Worm (Caenorhabditis elegans) whole organism, L1 larva: ENCODE results near the gene C53D6.8.

Experiments
- C34B4.2 ChIP-seq: sonication (generic microtip); optimal IDR thresholded peaks from 2 replicates; lab custom pipeline; 2017; ENCODE audit warnings: mild to moderate bottlenecking, missing genetic modification characterization, missing compliant biosample characterization
- F16B12.6 ChIP-seq: fragments of 150-350 bp; optimal IDR thresholded peaks from 2 replicates; lab custom pipeline; 2014; ENCODE audit warnings: missing biosample characterization, missing genetic modification characterization
- Y116A8C.19 ChIP-seq: sonication (generic microtip); optimal IDR thresholded peaks from 2 replicates; lab custom pipeline; 2016; ENCODE audit warnings: missing compliant biosample characterization, missing genetic modification characterization, borderline replicate concordance
- ama-1 ChIP-seq: fragments of 150-350 bp; optimal IDR thresholded peaks from 2 replicates; lab custom pipeline; 2014
- blmp-1 ChIP-seq: fragments of 150-350 bp; optimal IDR thresholded peaks from 2 replicates; lab custom pipeline; 2014; ENCODE audit warnings: missing biosample characterization, missing genetic modification characterization
- ceh-88 ChIP-seq: fragments of 200-800 bp; sonication (Bioruptor generic); IDR thresholded peaks from 2 replicates; pipeline ENCODE4 v1.3.6; 2022; ENCODE audit warnings: missing genetic modification characterization, missing compliant biosample characterization
- ces-1 ChIP-seq: fragments of 150-350 bp; optimal IDR thresholded peaks from 2 replicates; lab custom pipeline; 2014; ENCODE audit warnings: missing biosample characterization, missing genetic modification reagents, missing genetic modification characterization
- egl-13 ChIP-seq: sonication (generic microtip); optimal IDR thresholded peaks from 2 replicates; lab custom pipeline; 2016; ENCODE audit warnings: missing genotype, missing genetic modification reagents, missing genetic modification characterization, missing compliant biosample characterization
- egl-27 ChIP-seq, 2 experiments: fragments of 150-350 bp in 1 of 2; sonication (generic microtip); optimal IDR thresholded peaks; 3 replicates each; lab custom pipeline; 2017 to 2018; ENCODE audit warnings: missing biosample characterization in 2 of 2, missing genetic modification characterization in 2 of 2, missing genetic modification reagents in 2 of 2
- elt-2 ChIP-seq: sonication (generic microtip); optimal IDR thresholded peaks from 2 replicates; lab custom pipeline; 2016; ENCODE audit warnings: missing genetic modification characterization, mild to moderate bottlenecking, inconsistent platforms, missing compliant biosample characterization, missing genetic modification reagents
- ets-5 ChIP-seq: fragments of 200-800 bp; sonication (Bioruptor generic); IDR thresholded peaks from 2 replicates; pipeline ENCODE4 v1.3.6; 2022; ENCODE audit warnings: missing genetic modification characterization, missing compliant biosample characterization
- fkh-10 ChIP-seq: sonication (generic microtip); optimal IDR thresholded peaks from 2 replicates; lab custom pipeline; 2017; ENCODE audit warnings: missing biosample characterization, missing genetic modification reagents, missing genetic modification characterization
- fkh-4 ChIP-seq: sonication (generic microtip); optimal IDR thresholded peaks from 2 replicates; lab custom pipeline; 2016; ENCODE audit warnings: missing compliant biosample characterization, missing genetic modification characterization, borderline replicate concordance
- fkh-8 ChIP-seq: sonication (generic microtip); optimal IDR thresholded peaks from 2 replicates; lab custom pipeline; 2016; ENCODE audit warnings: mild to moderate bottlenecking, missing genetic modification characterization, missing compliant biosample characterization
- fos-1 ChIP-seq: fragments of 150-350 bp; optimal IDR thresholded peaks from 2 replicates; lab custom pipeline; 2014; ENCODE audit warnings: missing biosample characterization, missing genetic modification characterization
- grh-1 ChIP-seq: fragments of 200-800 bp; sonication (Bioruptor generic); IDR thresholded peaks from 2 replicates; pipeline ENCODE4 v1.3.6; 2022; ENCODE audit warnings: missing genetic modification reagents, missing genetic modification characterization, missing compliant biosample characterization
- hlh-4 ChIP-seq: sonication (generic microtip); optimal IDR thresholded peaks from 2 replicates; lab custom pipeline; 2016; ENCODE audit warnings: mild to moderate bottlenecking, missing genetic modification characterization, missing compliant biosample characterization
- irx-1 ChIP-seq: sonication (generic microtip); optimal IDR thresholded peaks from 2 replicates; lab custom pipeline; 2016; ENCODE audit warnings: missing genetic modification characterization, missing compliant biosample characterization
- isw-1 ChIP-seq: fragments of 200-800 bp; sonication (Bioruptor generic); IDR thresholded peaks from 2 replicates; pipeline ENCODE4 v1.3.6; 2022; ENCODE audit warnings: missing genetic modification characterization, missing compliant biosample characterization
- jun-1 ChIP-seq: fragments of 150-350 bp; optimal IDR thresholded peaks from 2 replicates; lab custom pipeline; 2014; ENCODE audit warnings: missing biosample characterization, missing genetic modification reagents, missing genetic modification characterization
- lin-13 ChIP-seq: fragments of 150-350 bp; optimal IDR thresholded peaks from 2 replicates; lab custom pipeline; 2014; ENCODE audit warnings: missing biosample characterization, missing genetic modification reagents, missing genetic modification characterization
- lin-14 ChIP-seq: fragments of 200-800 bp; sonication (Bioruptor generic); optimal IDR thresholded peaks from 2 replicates; lab custom pipeline; 2018; ENCODE audit warnings: mild to moderate bottlenecking, missing genetic modification characterization, moderate library complexity, missing compliant biosample characterization
- lin-15B ChIP-seq: fragments of 150-350 bp; sonication (generic microtip); optimal IDR thresholded peaks from 3 replicates; lab custom pipeline; 2014; ENCODE audit warnings: missing biosample characterization, missing genetic modification characterization
- lin-35 ChIP-seq, 2 experiments: fragments of 150-350 bp; optimal IDR thresholded peaks; 2 replicates each; lab custom pipeline; 2014; ENCODE audit warnings: missing biosample characterization in 2 of 2, missing genetic modification characterization in 2 of 2, missing genetic modification reagents in 2 of 2
- lir-3 ChIP-seq: sonication (generic microtip); optimal IDR thresholded peaks from 2 replicates; lab custom pipeline; 2016; ENCODE audit warnings: mild to moderate bottlenecking, missing genetic modification characterization, moderate library complexity, missing compliant biosample characterization; ENCODE audit not compliant: poor library complexity
- mab-9 ChIP-seq: fragments of 200-800 bp; sonication (Bioruptor generic); IDR thresholded peaks from 2 replicates; pipeline ENCODE4 v1.3.6; 2022; ENCODE audit warnings: missing genetic modification reagents, missing genetic modification characterization, missing compliant biosample characterization
- mdl-1 ChIP-seq, 2 experiments: fragments of 150-350 bp; optimal IDR thresholded peaks; 2 replicates each; lab custom pipeline; 2014 to 2017; ENCODE audit warnings: missing biosample characterization in 2 of 2, missing genetic modification characterization in 2 of 2, inconsistent platforms in 1 of 2
- mef-2 ChIP-seq: fragments of 150-350 bp; optimal IDR thresholded peaks from 2 replicates; lab custom pipeline; 2014; ENCODE audit warnings: missing biosample characterization, missing genetic modification characterization
- mep-1 ChIP-seq: fragments of 150-350 bp; optimal IDR thresholded peaks from 2 replicates; lab custom pipeline; 2014; ENCODE audit warnings: missing biosample characterization, missing genetic modification characterization
- nhr-12 ChIP-seq: sonication (generic microtip); optimal IDR thresholded peaks from 2 replicates; lab custom pipeline; 2017; ENCODE audit warnings: missing biosample characterization, missing genetic modification characterization
- nhr-237 ChIP-seq: fragments of 150-350 bp; optimal IDR thresholded peaks from 2 replicates; lab custom pipeline; 2014; ENCODE audit warnings: missing biosample characterization, missing genetic modification characterization
- nhr-47 ChIP-seq: sonication (generic microtip); optimal IDR thresholded peaks from 2 replicates; lab custom pipeline; 2016; ENCODE audit warnings: mild to moderate bottlenecking, missing genetic modification characterization, moderate library complexity, missing compliant biosample characterization
- nhr-77 ChIP-seq: fragments of 150-350 bp; optimal IDR thresholded peaks from 2 replicates; lab custom pipeline; 2014; ENCODE audit warnings: missing biosample characterization, missing genetic modification characterization
- nhr-84 ChIP-seq: sonication (generic microtip); optimal IDR thresholded peaks from 2 replicates; lab custom pipeline; 2017; ENCODE audit warnings: missing biosample characterization, missing genetic modification characterization
- pag-3 ChIP-seq: sonication (generic microtip); optimal IDR thresholded peaks from 2 replicates; lab custom pipeline; 2017; ENCODE audit warnings: missing genetic modification characterization, mild to moderate bottlenecking, missing compliant biosample characterization, antibody characterized with exemption, borderline replicate concordance; ENCODE audit not compliant: insufficient read depth
- pax-3 ChIP-seq: fragments of 200-800 bp; sonication (Bioruptor generic); optimal IDR thresholded peaks from 2 replicates; lab custom pipeline; 2018; ENCODE audit warnings: mild to moderate bottlenecking, missing genetic modification characterization, moderate library complexity, missing compliant biosample characterization
- pqm-1 ChIP-seq: sonication (generic microtip); optimal IDR thresholded peaks from 3 replicates; lab custom pipeline; 2017; ENCODE audit warnings: missing biosample characterization, missing genetic modification characterization
- rnt-1 ChIP-seq: sonication (generic microtip); optimal IDR thresholded peaks from 2 replicates; lab custom pipeline; 2016; ENCODE audit warnings: mild to moderate bottlenecking, missing genetic modification characterization, moderate library complexity, missing compliant biosample characterization
- sup-37 ChIP-seq: fragments of 200-800 bp; sonication (Bioruptor generic); optimal IDR thresholded peaks from 2 replicates; lab custom pipeline; 2018; ENCODE audit warnings: mild to moderate bottlenecking, missing genetic modification characterization, missing compliant biosample characterization
- swsn-7 ChIP-seq: sonication (generic microtip); optimal IDR thresholded peaks from 2 replicates; lab custom pipeline; 2016; ENCODE audit warnings: missing genetic modification characterization, missing compliant biosample characterization
- tlp-1 ChIP-seq: fragments of 150-350 bp; optimal IDR thresholded peaks from 2 replicates; lab custom pipeline; 2014; ENCODE audit warnings: missing biosample characterization, missing genetic modification characterization
- unc-130 ChIP-seq: fragments of 150-350 bp; optimal IDR thresholded peaks from 2 replicates; lab custom pipeline; 2017; ENCODE audit warnings: missing biosample characterization, missing genetic modification characterization, inconsistent platforms
- unc-62 ChIP-seq: fragments of 150-350 bp; optimal IDR thresholded peaks from 2 replicates; lab custom pipeline; 2014; ENCODE audit warnings: missing biosample characterization, missing genetic modification reagents, missing genetic modification characterization
- unc-98 ChIP-seq: fragments of 200-800 bp; sonication (Bioruptor generic); IDR thresholded peaks from 2 replicates; pipeline ENCODE4 v1.3.6; 2022; ENCODE audit warnings: missing genetic modification characterization, missing compliant biosample characterization
- vab-15 ChIP-seq: sonication (generic microtip); optimal IDR thresholded peaks from 2 replicates; lab custom pipeline; 2017; ENCODE audit warnings: missing genotype, mild to moderate bottlenecking, missing genetic modification characterization, missing compliant biosample characterization
- xbp-1 ChIP-seq: sonication (generic microtip); optimal IDR thresholded peaks from 2 replicates; lab custom pipeline; 2016; ENCODE audit warnings: missing genetic modification characterization, missing compliant biosample characterization
- zag-1 ChIP-seq: fragments of 150-350 bp; optimal IDR thresholded peaks from 2 replicates; lab custom pipeline; 2014; ENCODE audit warnings: missing biosample characterization, missing genetic modification characterization
- ztf-4 ChIP-seq: fragments of 150-350 bp; optimal IDR thresholded peaks from 2 replicates; lab custom pipeline; 2014; ENCODE audit warnings: missing biosample characterization, missing genetic modification characterization

C53D6.8 gene

DNA sequence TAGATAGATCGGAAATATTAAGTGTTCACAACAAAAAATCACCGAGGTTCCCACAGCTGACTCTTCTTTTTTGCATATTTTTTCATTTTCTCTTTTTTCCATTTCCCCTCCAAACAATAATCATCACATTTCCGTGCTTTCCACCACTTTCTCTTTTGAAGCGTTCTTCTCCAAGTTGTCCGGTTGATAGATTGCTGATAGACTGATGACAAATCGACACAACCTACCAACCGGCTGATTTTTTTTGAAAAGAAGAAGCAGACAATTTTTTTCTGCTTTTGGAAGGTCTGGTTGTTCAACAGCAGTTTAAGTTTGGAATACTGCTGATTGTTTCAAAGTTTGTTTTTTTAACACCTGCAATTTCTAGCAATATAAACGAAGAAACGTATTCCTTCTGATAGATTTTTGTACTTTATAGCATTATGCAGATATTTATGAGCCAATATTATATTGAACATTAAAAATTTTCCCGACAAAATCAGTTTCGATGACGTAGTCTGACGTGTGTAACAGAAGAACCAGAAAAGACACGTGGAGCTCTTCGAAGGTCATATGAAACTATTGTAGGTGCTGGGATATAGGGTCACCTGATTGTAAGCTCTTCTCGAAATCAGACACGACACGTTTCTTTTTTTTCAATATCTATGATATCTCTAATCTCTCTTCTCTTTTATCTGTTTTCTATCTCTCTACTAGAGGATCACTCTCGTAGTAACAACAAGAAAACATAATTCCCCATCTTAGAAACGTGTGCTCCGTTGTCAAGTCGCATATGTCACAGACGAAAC is 27.8 kb downstream of the C53D6.8 start (continued):
- TF ChIP-seq isw-1 (GFP tag; lab: Robert Waterston, UW) (no peak), Y116A8C.19 (tag; lab: Kevin White, UChicago) (no peak), sup-37 (no peak), nhr-84 (tag; lab: Kevin White, UChicago) (no peak), tlp-1 (no peak), lir-3 (tag; lab: Kevin White, UChicago) (peak; percentile 69), hlh-4 (tag; lab: Kevin White, UChicago) (no peak), swsn-7 (tag; lab: Kevin White, UChicago) (peak; percentile 33), ets-5 (GFP tag; lab: Robert Waterston, UW) (no peak)
- TF ChIP-seq, all 84 proteins: peak for 19

DNA sequence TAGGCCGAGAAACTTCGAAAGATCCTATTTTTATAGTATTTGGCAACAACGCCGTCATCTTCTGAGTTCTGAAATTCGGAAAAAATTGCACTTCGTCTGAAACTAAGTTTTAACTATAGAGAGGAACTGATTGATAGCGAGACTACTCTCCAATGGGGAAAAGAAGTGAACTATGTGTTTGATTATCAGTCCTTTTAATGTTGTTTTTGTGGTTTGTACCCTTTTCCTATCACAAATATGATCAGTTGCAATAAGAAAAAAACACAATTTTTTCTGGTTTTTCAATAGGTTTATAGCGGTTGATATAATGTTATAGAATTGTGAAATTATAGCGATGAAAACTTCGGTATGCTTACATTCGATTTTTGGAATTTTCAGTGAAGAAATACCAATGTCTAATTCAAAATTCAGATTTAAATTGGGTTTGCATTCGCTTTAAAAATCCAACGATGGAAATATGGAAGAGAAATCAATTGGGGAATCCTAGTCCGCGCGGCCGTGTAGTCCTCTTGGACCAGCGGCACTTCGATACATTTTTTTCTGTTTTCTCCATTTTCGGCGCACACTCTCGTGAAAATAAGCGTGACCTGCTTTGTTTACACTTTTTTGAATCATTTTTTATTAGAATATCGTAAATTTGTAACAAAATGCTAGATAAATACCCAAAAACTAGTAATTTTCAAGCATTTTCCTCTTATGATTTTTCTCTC is 29.1 kb downstream of the C53D6.8 start, which contains the start of gene C53B4.3:
Gene C53B4.3, minus strand, starts transcription at position 464 of the 710 bp plus-strand sequence.
- TF ChIP-seq mef-2, result no peak
- TF ChIP-seq ceh-88, result peak; percentile 66; the same call in 1 of the 2 replicates
- no peak for TF ChIP-seq fos-1 (tag; lab: Kevin White, UChicago)
- no peak for TF ChIP-seq nhr-12 (tag; lab: Kevin White, UChicago)
- peak; percentile 52 to 60 for TF ChIP-seq lin-35 (GFP tag; optimal IDR thresholded peaks at IDR 0.05; lab: Kevin White, UChicago)
- TF ChIP-seq C34B4.2, result no peak
- TF ChIP-seq nhr-47, result peak; percentile 92
- TF ChIP-seq fkh-10 (GFP tag; lab: Kevin White, UChicago), result no peak
- peak; percentile 12 for TF ChIP-seq jun-1 (tag; lab: Kevin White, UChicago)
- peak; percentile 99 for TF ChIP-seq rnt-1 (tag; lab: Kevin White, UChicago)
- no peak for TF ChIP-seq nhr-77
- TF ChIP-seq elt-2 (tag; lab: Kevin White, UChicago), result peak; percentile 55
- no peak for TF ChIP-seq egl-27 (tag; optimal IDR thresholded peaks at IDR 0.05; lab: Kevin White, UChicago)
- TF ChIP-seq hlh-4 (tag; lab: Kevin White, UChicago), result peak; percentile 80
- TF ChIP-seq unc-62 (GFP tag; lab: Kevin White, UChicago), result no peak
- peak; percentile 32 for TF ChIP-seq sup-37
- TF ChIP-seq ztf-4 (tag; lab: Kevin White, UChicago), result peak; percentile 41
- TF ChIP-seq blmp-1, result peak; percentile 56
- TF ChIP-seq lin-15B (tag; lab: Kevin White, UChicago), result peak; percentile 60
- peak; percentile 75 for TF ChIP-seq unc-98 (GFP tag; lab: Robert Waterston, UW)
- peak; percentile 90 for TF ChIP-seq xbp-1 (tag; lab: Kevin White, UChicago)
- TF ChIP-seq pax-3 (tag; lab: Kevin White, UChicago), result peak; percentile 88
- TF ChIP-seq pag-3 (tag; lab: Kevin White, UChicago), result no peak
- peak; percentile 94 for TF ChIP-seq egl-13 (tag; lab: Kevin White, UChicago)
- no peak for TF ChIP-seq zag-1 (tag; lab: Kevin White, UChicago)
- TF ChIP-seq grh-1, result 0 out of 2 replicates have a peak, but pooled peaks have one; percentile 24
- no peak for TF ChIP-seq ets-5 (GFP tag; lab: Robert Waterston, UW)
- peak in 1 of 2 experiments; percentile 42 for TF ChIP-seq mdl-1 (tag; optimal IDR thresholded peaks at IDR 0.05; lab: Kevin White, UChicago)
- no peak for TF ChIP-seq ama-1 (lab: Kevin White, UChicago)
- no peak for TF ChIP-seq pqm-1 (tag; lab: Kevin White, UChicago)
- TF ChIP-seq nhr-237 (tag; lab: Kevin White, UChicago), result no peak
- peak; percentile 76 for TF ChIP-seq fkh-8 (tag; lab: Kevin White, UChicago)
- peak; percentile 49 for TF ChIP-seq mep-1
- no peak for TF ChIP-seq ces-1 (GFP tag; lab: Kevin White, UChicago)
- TF ChIP-seq mab-9 (GFP tag; lab: Robert Waterston, UW), result peak; percentile 82
- peak; percentile 68 for TF ChIP-seq vab-15 (tag; lab: Kevin White, UChicago)
- TF ChIP-seq fkh-4 (tag; lab: Kevin White, UChicago), result peak; percentile 97
- peak; percentile 34 for TF ChIP-seq lin-13
- TF ChIP-seq lin-14 (GFP tag; lab: Kevin White, UChicago), result peak; percentile 86
- TF ChIP-seq unc-130 (tag; lab: Kevin White, UChicago), result no peak
- peak; percentile 97 for TF ChIP-seq irx-1 (tag; lab: Kevin White, UChicago)
- no peak for TF ChIP-seq F16B12.6
